Worm (Caenorhabditis elegans): ENCODE results near the gene F43C1.7.

DNA sequence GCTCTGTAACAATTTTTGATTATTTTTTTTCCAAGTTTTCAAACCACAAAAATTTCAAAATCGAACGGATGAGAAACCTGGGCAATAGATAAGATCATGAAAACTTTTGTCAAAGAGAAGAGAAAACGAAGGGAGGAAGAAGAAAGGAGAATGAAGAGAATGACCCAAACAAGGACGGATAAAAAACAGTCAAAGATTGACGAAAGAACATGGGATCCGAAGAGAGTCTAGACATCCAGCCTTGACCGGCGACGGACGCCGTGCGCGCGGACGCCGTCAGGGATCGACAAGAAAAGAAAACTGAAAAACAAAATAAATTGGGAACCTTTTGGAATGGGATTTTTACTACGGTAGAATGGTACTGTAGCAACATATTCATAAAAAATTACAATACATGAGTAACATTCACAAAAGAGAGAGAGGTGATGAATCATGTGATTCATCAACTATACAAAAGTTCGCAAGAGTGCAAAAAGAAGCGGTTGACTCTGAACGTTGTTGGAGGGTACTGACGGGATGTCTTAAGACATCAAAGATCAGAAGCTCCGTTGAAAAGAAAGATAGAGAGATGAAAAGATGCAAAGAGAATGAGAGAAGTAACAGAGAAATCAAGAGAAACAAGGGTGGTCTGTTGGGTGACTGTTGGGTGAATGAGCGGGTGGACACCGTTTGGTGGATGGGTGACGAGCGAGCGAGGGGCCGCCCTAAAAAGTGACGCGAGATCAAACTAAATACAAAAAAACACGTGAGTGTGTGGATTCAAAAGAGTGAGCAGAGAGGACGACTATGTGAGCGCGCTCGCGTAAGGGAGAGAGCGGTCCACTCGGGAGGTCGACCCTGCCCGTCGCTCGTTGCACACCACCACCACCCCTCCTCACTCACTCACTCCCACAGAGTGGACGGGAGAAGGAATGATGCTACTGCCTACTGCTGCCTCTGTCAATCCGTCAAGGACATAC lies 38.1 kb upstream of the F43C1.7 start, which contains the start of gene sup-26:
- TF ChIP-seq hlh-6 (tag; optimal IDR thresholded peaks at IDR 0.05): peak; percentile 40
- no peak for TF ChIP-seq ttx-3 (tag; optimal IDR thresholded peaks at IDR 0.05)
- no peak for TF ChIP-seq F13H6.1 (tag; optimal IDR thresholded peaks at IDR 0.05)
